Worm (Caenorhabditis elegans) whole organism, L4/young adult: Measurements from ENCODE around the gene rmd-1.

ENCODE experiments used
- W03F9.2 ChIP-seq: fragments of 150-350 bp; optimal IDR thresholded peaks from 2 replicates; lab custom pipeline; 2014; ENCODE audit warnings: missing biosample characterization, missing genetic modification characterization
- dao-5 ChIP-seq: sonication (generic microtip); optimal IDR thresholded peaks from 2 replicates; lab custom pipeline; 2016; ENCODE audit warnings: missing genotype, missing genetic modification characterization, moderate library complexity, missing compliant biosample characterization
- him-1 ChIP-seq: sonication (generic microtip); optimal IDR thresholded peaks from 2 replicates; lab custom pipeline; 2016; ENCODE audit warnings: missing genotype, missing genetic modification reagents, missing genetic modification characterization, missing compliant biosample characterization

- TF ChIP-seq him-1 (tag; lab: Kevin White, UChicago) (no peak), W03F9.2 (tag; lab: Kevin White, UChicago) (no peak), dao-5 (no peak)
These were observed 14.4 kb upstream of the rmd-1 start for ce11 chrIII:9744525-9744924.
